In the genomic region with DNA sequence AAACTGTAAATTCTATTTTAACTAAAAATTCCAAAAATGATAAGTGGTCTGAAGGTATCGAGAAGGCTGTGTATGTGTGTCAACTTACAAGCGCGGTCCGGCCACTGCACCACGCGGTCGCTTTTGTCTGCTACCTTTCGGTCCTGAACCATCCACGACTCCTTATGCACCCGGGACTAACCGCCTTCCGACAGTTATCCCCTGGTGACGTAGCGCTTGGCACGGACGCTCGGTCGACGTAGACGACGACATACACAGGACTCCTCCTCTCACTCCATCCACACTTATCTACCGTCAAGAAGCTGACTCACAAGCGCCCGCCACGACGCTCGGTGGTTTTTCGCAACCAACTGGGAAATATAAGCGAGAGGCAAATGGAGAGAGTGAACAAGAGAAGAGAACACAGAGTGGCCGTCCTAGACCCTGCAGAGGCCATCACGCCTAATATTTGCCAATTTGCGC, we compare ENCODE assay signal across 4 worm cellular contexts.
A peak's percentile ranks its signal among the peaks of the same experiment; 100 is the strongest.
TF ChIP-seq lines count a peak whose summit lies in the region.

No protein-coding gene starts in this region.

TF ChIP-seq in whole organism, L2 larva, 48 proteins besides CTCF, POLR2A, EP300 and RAD21 (continues in another document):
- TF ChIP-seq Y55F3AM.14 (GFP tag; optimal IDR thresholded peaks at IDR 0.05; lab: Kevin White, UChicago) (peak; percentile 70), ztf-4 (tag; optimal IDR thresholded peaks at IDR 0.05; lab: Kevin White, UChicago) (peak; percentile 28), nhr-21 (tag; optimal IDR thresholded peaks at IDR 0.05; lab: Kevin White, UChicago) (peak; percentile 77), gmeb-1 (tag; optimal IDR thresholded peaks at IDR 0.05; lab: Kevin White, UChicago) (peak; percentile 47), nhr-25 (tag; optimal IDR thresholded peaks at IDR 0.05; lab: Kevin White, UChicago) (peak; percentile 50), sem-4 (tag; optimal IDR thresholded peaks at IDR 0.05; lab: Kevin White, UChicago) (peak; percentile 47), lin-13 (GFP tag; optimal IDR thresholded peaks at IDR 0.05; lab: Kevin White, UChicago) (peak; percentile 76), crh-2 (tag; optimal IDR thresholded peaks at IDR 0.05; lab: Kevin White, UChicago) (peak; percentile 77), lsy-2 (tag; optimal IDR thresholded peaks at IDR 0.05; lab: Kevin White, UChicago) (peak; percentile 66 to 72), fos-1 (tag; optimal IDR thresholded peaks at IDR 0.05; lab: Kevin White, UChicago) (peak; percentile 88), snpc-4 (tag; optimal IDR thresholded peaks at IDR 0.05; lab: Kevin White, UChicago) (peak; percentile 27), unc-55 (GFP tag; optimal IDR thresholded peaks at IDR 0.05; lab: Kevin White, UChicago) (peak; percentile 45), egl-27 (tag; optimal IDR thresholded peaks at IDR 0.05; lab: Kevin White, UChicago) (peak; percentile 24), F13H6.1 (tag; optimal IDR thresholded peaks at IDR 0.05; lab: Kevin White, UChicago) (peak; percentile 89), nhr-129 (tag; optimal IDR thresholded peaks at IDR 0.05; lab: Kevin White, UChicago) (peak; percentile 49), mab-5 (tag; optimal IDR thresholded peaks at IDR 0.05; lab: Kevin White, UChicago) (peak; percentile 7), mdl-1 (tag; optimal IDR thresholded peaks at IDR 0.05; lab: Kevin White, UChicago) (peak in 1 of 2 experiments; percentile 43), sma-3 (GFP tag; optimal IDR thresholded peaks at IDR 0.05; lab: Kevin White, UChicago) (peak; percentile 75), C34F6.9 (tag; optimal IDR thresholded peaks at IDR 0.05; lab: Kevin White, UChicago) (peak; percentile 30), lin-11 (tag; optimal IDR thresholded peaks at IDR 0.05; lab: Kevin White, UChicago) (peak; percentile 49)

TF ChIP-seq in whole organism, L4 larva, 104 proteins besides CTCF, POLR2A, EP300 and RAD21 (continues in another document):
- peak; percentile 90 for TF ChIP-seq rbr-2 (tag; optimal IDR thresholded peaks at IDR 0.05; lab: Kevin White, UChicago)
- peak; percentile 97 for TF ChIP-seq egl-43 (GFP tag; IDR thresholded peaks at IDR 0.05; lab: Robert Waterston, UW)
- TF ChIP-seq F26F4.8 (GFP tag; conservative IDR thresholded peaks at IDR 0.05; lab: Robert Waterston, UW) = 0 out of 2 replicates have a peak, but pooled peaks have one; percentile 47
- peak in 1 of 2 experiments; percentile 53 for TF ChIP-seq lsy-2 (tag; optimal IDR thresholded peaks at IDR 0.05; lab: Kevin White, UChicago)
- peak; percentile 23 for TF ChIP-seq dpl-1 (GFP tag; optimal IDR thresholded peaks at IDR 0.05; lab: Kevin White, UChicago)
- TF ChIP-seq spr-3 (GFP tag; optimal IDR thresholded peaks at IDR 0.05; lab: Kevin White, UChicago) = peak; percentile 68
- TF ChIP-seq T26A8.4 (GFP tag; IDR thresholded peaks at IDR 0.05; lab: Robert Waterston, UW) = peak; percentile 94
- peak; percentile 88 for TF ChIP-seq dmd-6 (GFP tag; IDR thresholded peaks at IDR 0.05; lab: Robert Waterston, UW)
- peak; percentile 91 for TF ChIP-seq nhr-102 (tag; optimal IDR thresholded peaks at IDR 0.05; lab: Kevin White, UChicago)
- peak; percentile 67 for TF ChIP-seq T20F7.1 (GFP tag; optimal IDR thresholded peaks at IDR 0.05; lab: Kevin White, UChicago)
- TF ChIP-seq F37D6.2 (tag; optimal IDR thresholded peaks at IDR 0.05; lab: Kevin White, UChicago) = peak; percentile 84
- peak; percentile 71 to 85 for TF ChIP-seq daf-16 (GFP tag; optimal IDR thresholded peaks at IDR 0.05; lab: Kevin White, UChicago)
- peak; percentile 25 for TF ChIP-seq daf-16 (tag; optimal IDR thresholded peaks at IDR 0.05; lab: Kevin White, UChicago)
- peak; percentile 81 for TF ChIP-seq spr-1 (tag; optimal IDR thresholded peaks at IDR 0.05; lab: Kevin White, UChicago)
- TF ChIP-seq hlh-30 (tag; optimal IDR thresholded peaks at IDR 0.05; lab: Kevin White, UChicago; ENCODE audit: insufficient read depth) = peak; percentile 65
- peak; percentile 86 for TF ChIP-seq sdz-12 (GFP tag; optimal IDR thresholded peaks at IDR 0.05; lab: Kevin White, UChicago)
- TF ChIP-seq nhr-11 (tag; optimal IDR thresholded peaks at IDR 0.05; lab: Kevin White, UChicago) = peak; percentile 50
- TF ChIP-seq zfp-2 (tag; optimal IDR thresholded peaks at IDR 0.05; lab: Kevin White, UChicago) = peak; percentile 35
- TF ChIP-seq mxl-3 (GFP tag; optimal IDR thresholded peaks at IDR 0.05; lab: Kevin White, UChicago) = peak; percentile 91
- peak; percentile 78 for TF ChIP-seq lim-7 (GFP tag; IDR thresholded peaks at IDR 0.05; lab: Robert Waterston, UW)
- TF ChIP-seq nhr-28 (tag; optimal IDR thresholded peaks at IDR 0.05; lab: Kevin White, UChicago) = peak; percentile 31

TF ChIP-seq in whole organism, late embryonic, 69 proteins besides CTCF, POLR2A, EP300 and RAD21 (continues in another document):
- peak; percentile 77 for TF ChIP-seq lin-11 (tag; optimal IDR thresholded peaks at IDR 0.05; lab: Kevin White, UChicago)
- TF ChIP-seq gmeb-2 (tag; optimal IDR thresholded peaks at IDR 0.05; lab: Kevin White, UChicago) = peak; percentile 67
- TF ChIP-seq fkh-6 (tag; optimal IDR thresholded peaks at IDR 0.05; lab: Kevin White, UChicago) = peak; percentile 88
- peak; percentile 86 for TF ChIP-seq C08G9.2 (tag; optimal IDR thresholded peaks at IDR 0.05; lab: Kevin White, UChicago)
- TF ChIP-seq ceh-19 (GFP tag; optimal IDR thresholded peaks at IDR 0.05; lab: Kevin White, UChicago) = peak; percentile 90
- TF ChIP-seq F13H6.1 (tag; optimal IDR thresholded peaks at IDR 0.05; lab: Kevin White, UChicago) = peak; percentile 85
- TF ChIP-seq nhr-232 (tag; optimal IDR thresholded peaks at IDR 0.05; lab: Kevin White, UChicago) = peak; percentile 81
- peak; percentile 84 for TF ChIP-seq ceh-6 (GFP tag; optimal IDR thresholded peaks at IDR 0.05; lab: Kevin White, UChicago)
- TF ChIP-seq ttx-3 (tag; optimal IDR thresholded peaks at IDR 0.05; lab: Kevin White, UChicago) = peak; percentile 81
- TF ChIP-seq syd-9 (tag; optimal IDR thresholded peaks at IDR 0.05; lab: Kevin White, UChicago) = peak; percentile 87
- TF ChIP-seq hlh-6 (tag; optimal IDR thresholded peaks at IDR 0.05; lab: Kevin White, UChicago) = peak; percentile 91
- TF ChIP-seq K02D7.2 (tag; optimal IDR thresholded peaks at IDR 0.05; lab: Kevin White, UChicago) = peak; percentile 86
- peak; percentile 80 for TF ChIP-seq eyg-1 (tag; optimal IDR thresholded peaks at IDR 0.05; lab: Kevin White, UChicago)
- peak; percentile 72 for TF ChIP-seq ceh-2 (tag; optimal IDR thresholded peaks at IDR 0.05; lab: Kevin White, UChicago)
- TF ChIP-seq che-1 (tag; optimal IDR thresholded peaks at IDR 0.05; lab: Kevin White, UChicago) = peak; percentile 85
- TF ChIP-seq ceh-34 (tag; optimal IDR thresholded peaks at IDR 0.05; lab: Kevin White, UChicago) = peak; percentile 96
- peak; percentile 95 for TF ChIP-seq elt-2 (tag; optimal IDR thresholded peaks at IDR 0.05; lab: Kevin White, UChicago)
- TF ChIP-seq T23F11.4 (GFP tag; optimal IDR thresholded peaks at IDR 0.05; lab: Kevin White, UChicago) = peak; percentile 93
- peak; percentile 83 for TF ChIP-seq rnt-1 (tag; optimal IDR thresholded peaks at IDR 0.05; lab: Kevin White, UChicago)
- TF ChIP-seq pqm-1 (tag; optimal IDR thresholded peaks at IDR 0.05; lab: Kevin White, UChicago) = peak; percentile 60
- TF ChIP-seq madf-2 (tag; optimal IDR thresholded peaks at IDR 0.05; lab: Kevin White, UChicago) = peak; percentile 50
- peak; percentile 54 for TF ChIP-seq hlh-15 (tag; optimal IDR thresholded peaks at IDR 0.05; lab: Kevin White, UChicago)
- TF ChIP-seq hlh-13 (GFP tag; optimal IDR thresholded peaks at IDR 0.05; lab: Kevin White, UChicago) = peak; percentile 78
- peak; percentile 92 for TF ChIP-seq dmd-4 (tag; optimal IDR thresholded peaks at IDR 0.05; lab: Kevin White, UChicago; ENCODE audit: borderline replicate concordance)

TF ChIP-seq in whole organism, mixed stage, embryonic, 35 proteins besides CTCF, POLR2A, EP300 and RAD21:
- TF ChIP-seq ztf-11 (tag; optimal IDR thresholded peaks at IDR 0.05; lab: Kevin White, UChicago) (peak; percentile 70), lin-32 (GFP tag; optimal IDR thresholded peaks at IDR 0.05; lab: Kevin White, UChicago) (peak; percentile 77), cnd-1 (tag; optimal IDR thresholded peaks at IDR 0.05; lab: Kevin White, UChicago) (peak; percentile 89), nhr-12 (tag; optimal IDR thresholded peaks at IDR 0.05; lab: Kevin White, UChicago) (peak; percentile 18), elt-3 (tag; optimal IDR thresholded peaks at IDR 0.05; lab: Kevin White, UChicago) (peak; percentile 28), drap-1 (GFP tag; optimal IDR thresholded peaks at IDR 0.05; lab: Kevin White, UChicago) (peak; percentile 91), ham-2 (GFP tag; optimal IDR thresholded peaks at IDR 0.05; lab: Kevin White, UChicago) (peak; percentile 93), nhr-237 (tag; optimal IDR thresholded peaks at IDR 0.05; lab: Kevin White, UChicago) (peak; percentile 64), ceh-83 (GFP tag; optimal IDR thresholded peaks at IDR 0.05; lab: Kevin White, UChicago) (peak; percentile 91), unc-62 (GFP tag; optimal IDR thresholded peaks at IDR 0.05; lab: Kevin White, UChicago) (peak; percentile 44), ceh-43 (GFP tag; optimal IDR thresholded peaks at IDR 0.05; lab: Kevin White, UChicago) (peak; percentile 90), unc-120 (tag; optimal IDR thresholded peaks at IDR 0.05; lab: Kevin White, UChicago; ENCODE audit: poor library complexity, severe bottlenecking) (peak; percentile 84), sem-2 (GFP tag; optimal IDR thresholded peaks at IDR 0.05; lab: Kevin White, UChicago) (peak; percentile 82), sptf-1 (tag; optimal IDR thresholded peaks at IDR 0.05; lab: Kevin White, UChicago) (peak; percentile 94), bed-3 (GFP tag; optimal IDR thresholded peaks at IDR 0.05; lab: Kevin White, UChicago) (peak; percentile 81), nhr-2 (tag; optimal IDR thresholded peaks at IDR 0.05; lab: Kevin White, UChicago) (peak; percentile 78), mls-2 (tag; optimal IDR thresholded peaks at IDR 0.05; lab: Kevin White, UChicago) (peak; percentile 96), M03D4.4 (tag; optimal IDR thresholded peaks at IDR 0.05; lab: Kevin White, UChicago) (peak; percentile 91), unc-39 (tag; optimal IDR thresholded peaks at IDR 0.05; lab: Kevin White, UChicago) (peak; percentile 1), tbx-8 (GFP tag; optimal IDR thresholded peaks at IDR 0.05; lab: Kevin White, UChicago) (peak; percentile 66), lsy-2 (tag; optimal IDR thresholded peaks at IDR 0.05; lab: Kevin White, UChicago) (peak; percentile 63), mep-1 (tag; optimal IDR thresholded peaks at IDR 0.05; lab: Kevin White, UChicago) (peak; percentile 70), pha-4 (tag; optimal IDR thresholded peaks at IDR 0.05; lab: Kevin White, UChicago) (peak; percentile 39), flh-1 (GFP tag; optimal IDR thresholded peaks at IDR 0.05; lab: Kevin White, UChicago) (peak; percentile 72)
